Worm (Caenorhabditis elegans) whole organism, young adult: Measurements from ENCODE around the gene flp-23.

Experiments used
- B0019.2 ChIP-seq: fragments of 200-800 bp; sonication (Bioruptor generic); conservative IDR thresholded peaks from 2 replicates; pipeline ENCODE4 v1.3.6; 2022; ENCODE audit warnings: missing genetic modification reagents, missing genetic modification characterization, missing compliant biosample characterization
- B0261.1 ChIP-seq: sonication (generic microtip); optimal IDR thresholded peaks from 2 replicates; lab custom pipeline; 2016; ENCODE audit warnings: mild to moderate bottlenecking, missing genetic modification characterization, moderate library complexity, missing compliant biosample characterization
- D2030.7 ChIP-seq: fragments of 200-800 bp; sonication (Bioruptor generic); IDR thresholded peaks from 2 replicates; pipeline ENCODE4 v1.3.6; 2022; ENCODE audit warnings: missing genetic modification reagents, missing genetic modification characterization, missing compliant biosample characterization
- F37B4.10 ChIP-seq: fragments of 200-800 bp; sonication (Bioruptor generic); IDR thresholded peaks from 2 replicates; pipeline ENCODE4 v1.3.6; 2022; ENCODE audit warnings: missing genetic modification characterization, missing compliant biosample characterization
- F57C9.4 ChIP-seq: sonication (generic microtip); optimal IDR thresholded peaks from 2 replicates; lab custom pipeline; 2017; ENCODE audit warnings: mild to moderate bottlenecking, missing genetic modification characterization, missing compliant biosample characterization
- K11D2.4 ChIP-seq: fragments of 200-800 bp; sonication (Bioruptor generic); IDR thresholded peaks from 2 replicates; pipeline ENCODE4 v1.3.6; 2022; ENCODE audit warnings: missing genetic modification reagents, missing genetic modification characterization, missing compliant biosample characterization
- K12H6.12 ChIP-seq: fragments of 200-800 bp; sonication (Bioruptor generic); optimal IDR thresholded peaks from 2 replicates; lab custom pipeline; 2018; ENCODE audit warnings: mild to moderate bottlenecking, missing genetic modification characterization, missing compliant biosample characterization
- Y53F4B.3 ChIP-seq: fragments of 200-800 bp; sonication (Bioruptor generic); IDR thresholded peaks from 2 replicates; pipeline ENCODE4 v1.3.6; 2022; ENCODE audit warnings: missing genetic modification reagents, missing genetic modification characterization, missing compliant biosample characterization
- Y53G8AR.9 ChIP-seq: fragments of 200-800 bp; sonication (Bioruptor generic); conservative IDR thresholded peaks from 2 replicates; pipeline ENCODE4 v1.3.6; 2022; ENCODE audit warnings: missing genetic modification reagents, missing genetic modification characterization, missing compliant biosample characterization
- Y56A3A.18 ChIP-seq: fragments of 200-800 bp; sonication (Bioruptor generic); IDR thresholded peaks from 2 replicates; pipeline ENCODE4 v1.3.6; 2022; ENCODE audit warnings: missing genetic modification reagents, missing genetic modification characterization, missing compliant biosample characterization
- Y67H2A.10 ChIP-seq: fragments of 200-800 bp; sonication (Bioruptor generic); conservative IDR thresholded peaks from 2 replicates; pipeline ENCODE4 v1.3.6; 2022; ENCODE audit warnings: missing genetic modification reagents, missing genetic modification characterization, missing compliant biosample characterization
- Y95B8A.8 ChIP-seq: fragments of 200-800 bp; sonication (Bioruptor generic); IDR thresholded peaks from 2 replicates; pipeline ENCODE4 v1.3.6; 2022; ENCODE audit warnings: missing genetic modification reagents, missing genetic modification characterization, missing compliant biosample characterization
- atf-7 ChIP-seq: sonication (generic microtip); optimal IDR thresholded peaks from 2 replicates; lab custom pipeline; 2017; ENCODE audit warnings: mild to moderate bottlenecking, missing genetic modification characterization, missing compliant biosample characterization
- attf-3 ChIP-seq: fragments of 200-800 bp; sonication (Bioruptor generic); conservative IDR thresholded peaks from 2 replicates; pipeline ENCODE4 v1.3.6; 2022; ENCODE audit warnings: missing genetic modification reagents, missing genetic modification characterization, missing compliant biosample characterization
- attf-5 ChIP-seq: fragments of 200-800 bp; sonication (Bioruptor generic); optimal IDR thresholded peaks from 2 replicates; lab custom pipeline; 2018; ENCODE audit warnings: mild to moderate bottlenecking, missing genetic modification characterization, missing compliant biosample characterization
- cebp-2 ChIP-seq: fragments of 200-800 bp; sonication (Bioruptor generic); IDR thresholded peaks from 2 replicates; pipeline ENCODE4 v1.3.6; 2022; ENCODE audit warnings: missing genetic modification characterization, missing compliant biosample characterization
- ceh-27 ChIP-seq: fragments of 200-800 bp; sonication (Bioruptor generic); optimal IDR thresholded peaks from 2 replicates; lab custom pipeline; 2018; ENCODE audit warnings: mild to moderate bottlenecking, missing genetic modification characterization, moderate library complexity, missing compliant biosample characterization
- chd-7 ChIP-seq: sonication (generic microtip); optimal IDR thresholded peaks from 2 replicates; lab custom pipeline; 2016; ENCODE audit warnings: mild to moderate bottlenecking, missing genetic modification characterization, moderate library complexity, missing compliant biosample characterization
- dox-1 ChIP-seq: fragments of 200-800 bp; sonication (Bioruptor generic); IDR thresholded peaks from 2 replicates; pipeline ENCODE4 v1.3.6; 2022; ENCODE audit warnings: missing genetic modification reagents, missing genetic modification characterization, missing compliant biosample characterization
- dpl-1 ChIP-seq: fragments of 150-350 bp; optimal IDR thresholded peaks from 2 replicates; lab custom pipeline; 2014; ENCODE audit warnings: missing biosample characterization, missing genetic modification reagents, missing genetic modification characterization
- egrh-3 ChIP-seq: fragments of 200-800 bp; sonication (Bioruptor generic); IDR thresholded peaks from 2 replicates; pipeline ENCODE4 v1.3.6; 2022; ENCODE audit warnings: missing genetic modification reagents, missing genetic modification characterization, missing compliant biosample characterization
- ets-4 ChIP-seq: fragments of 200-800 bp; sonication (Bioruptor generic); optimal IDR thresholded peaks from 2 replicates; lab custom pipeline; 2018; ENCODE audit warnings: mild to moderate bottlenecking, missing genetic modification characterization, missing compliant biosample characterization
- hmg-1.2 ChIP-seq: fragments of 200-800 bp; sonication (Bioruptor generic); IDR thresholded peaks from 2 replicates; pipeline ENCODE4 v1.3.6; 2022; ENCODE audit warnings: missing genetic modification reagents, missing genetic modification characterization, missing compliant biosample characterization
- hmg-20 ChIP-seq: fragments of 200-800 bp; sonication (Bioruptor generic); IDR thresholded peaks from 2 replicates; pipeline ENCODE4 v1.3.6; 2022; ENCODE audit warnings: missing genetic modification reagents, missing genetic modification characterization, missing compliant biosample characterization
- lag-1 ChIP-seq: fragments of 200-800 bp; sonication (Bioruptor generic); IDR thresholded peaks from 2 replicates; pipeline ENCODE4 v1.3.6; 2022; ENCODE audit warnings: missing genetic modification reagents, missing genetic modification characterization, missing compliant biosample characterization
- let-526 ChIP-seq: fragments of 200-800 bp; sonication (Bioruptor generic); IDR thresholded peaks from 2 replicates; pipeline ENCODE4 v1.3.6; 2022; ENCODE audit warnings: missing genetic modification reagents, missing genetic modification characterization, missing compliant biosample characterization
- lin-26 ChIP-seq: fragments of 200-800 bp; sonication (Bioruptor generic); IDR thresholded peaks from 2 replicates; pipeline ENCODE4 v1.3.6; 2022; ENCODE audit warnings: missing genetic modification reagents, missing genetic modification characterization, missing compliant biosample characterization
- lin-35 ChIP-seq, 3 experiments: fragments of 150-350 bp in 2 of 3; sonication (generic microtip) in 1 of 3; optimal IDR thresholded peaks; 2 replicates each; lab custom pipeline; 2014 to 2018; ENCODE audit warnings: missing biosample characterization in 3 of 3, missing genetic modification characterization in 3 of 3, missing genetic modification reagents in 3 of 3
- lin-54 ChIP-seq: fragments of 200-800 bp; sonication (Bioruptor generic); optimal IDR thresholded peaks from 2 replicates; lab custom pipeline; 2018; ENCODE audit warnings: mild to moderate bottlenecking, missing genetic modification characterization, missing compliant biosample characterization
- lir-1 ChIP-seq: fragments of 200-800 bp; sonication (Bioruptor generic); conservative IDR thresholded peaks from 2 replicates; pipeline ENCODE4 v1.3.6; 2022; ENCODE audit warnings: missing genetic modification reagents, missing genetic modification characterization, missing compliant biosample characterization
- lsl-1 ChIP-seq: fragments of 200-800 bp; sonication (Bioruptor generic); optimal IDR thresholded peaks from 2 replicates; lab custom pipeline; 2018; ENCODE audit warnings: mild to moderate bottlenecking, missing genetic modification characterization, moderate library complexity, missing compliant biosample characterization
- madf-3 ChIP-seq: fragments of 200-800 bp; sonication (Bioruptor generic); IDR thresholded peaks from 2 replicates; pipeline ENCODE4 v1.3.6; 2022; ENCODE audit warnings: missing genetic modification reagents, missing genetic modification characterization, missing compliant biosample characterization
- madf-8 ChIP-seq: fragments of 200-800 bp; sonication (Bioruptor generic); conservative IDR thresholded peaks from 2 replicates; pipeline ENCODE4 v1.3.6; 2022; ENCODE audit warnings: missing genetic modification reagents, missing genetic modification characterization, missing compliant biosample characterization
- nfya-1 ChIP-seq: sonication (generic microtip); optimal IDR thresholded peaks from 2 replicates; lab custom pipeline; 2017; ENCODE audit warnings: antibody characterized with exemption, missing compliant biosample characterization, missing genetic modification characterization, borderline replicate concordance; ENCODE audit not compliant: insufficient read depth
- nfyb-1 ChIP-seq: fragments of 200-800 bp; sonication (Bioruptor generic); IDR thresholded peaks from 2 replicates; pipeline ENCODE4 v1.3.6; 2022; ENCODE audit warnings: missing genetic modification reagents, missing genetic modification characterization, missing compliant biosample characterization
- nhr-179 ChIP-seq: sonication (generic microtip); optimal IDR thresholded peaks from 2 replicates; lab custom pipeline; 2016; ENCODE audit warnings: mild to moderate bottlenecking, missing genetic modification characterization, missing compliant biosample characterization
- nhr-90 ChIP-seq: sonication (generic microtip); optimal IDR thresholded peaks from 2 replicates; lab custom pipeline; 2016; ENCODE audit warnings: missing genotype, mild to moderate bottlenecking, missing genetic modification characterization, missing compliant biosample characterization
- pbrm-1 ChIP-seq: fragments of 200-800 bp; sonication (Bioruptor generic); IDR thresholded peaks from 2 replicates; pipeline ENCODE4 v1.3.6; 2022; ENCODE audit warnings: missing genetic modification reagents, missing genetic modification characterization, missing compliant biosample characterization
- rec-8 ChIP-seq, 2 experiments: sonication (generic microtip); optimal IDR thresholded peaks; 2 replicates each; lab custom pipeline; 2016; ENCODE audit warnings: mild to moderate bottlenecking in 2 of 2, missing genetic modification characterization in 2 of 2, missing genetic modification reagents in 2 of 2, missing genotype in 2 of 2, missing biosample characterization in 1 of 2, missing compliant biosample characterization in 1 of 2, moderate library complexity in 1 of 2
- repo-1 ChIP-seq: sonication (generic microtip); optimal IDR thresholded peaks from 2 replicates; lab custom pipeline; 2017; ENCODE audit warnings: mild to moderate bottlenecking, missing genetic modification characterization, missing compliant biosample characterization
- sea-2 ChIP-seq: fragments of 200-800 bp; sonication (Bioruptor generic); IDR thresholded peaks from 2 replicates; pipeline ENCODE4 v1.3.6; 2022; ENCODE audit warnings: missing genetic modification characterization, missing compliant biosample characterization
- snpc-1.3 ChIP-seq: sonication (generic microtip); optimal IDR thresholded peaks from 2 replicates; lab custom pipeline; 2017; ENCODE audit warnings: missing genetic modification characterization, mild to moderate bottlenecking, missing compliant biosample characterization, antibody characterized with exemption, moderate library complexity, missing genotype, missing genetic modification reagents; ENCODE audit not compliant: insufficient read depth
- snpc-3.4 ChIP-seq: sonication (generic microtip); optimal IDR thresholded peaks from 2 replicates; lab custom pipeline; 2017; ENCODE audit warnings: missing genetic modification characterization, mild to moderate bottlenecking, missing compliant biosample characterization, antibody characterized with exemption, moderate library complexity, missing genotype, missing genetic modification reagents
- tbx-9 ChIP-seq: sonication (generic microtip); optimal IDR thresholded peaks from 2 replicates; lab custom pipeline; 2016; ENCODE audit warnings: borderline replicate concordance, missing genetic modification characterization, inconsistent platforms, missing compliant biosample characterization
- tlf-1 ChIP-seq: fragments of 200-800 bp; sonication (Bioruptor generic); optimal IDR thresholded peaks from 2 replicates; lab custom pipeline; 2018; ENCODE audit warnings: mild to moderate bottlenecking, missing genetic modification characterization, missing compliant biosample characterization
- zfh-2 ChIP-seq: fragments of 200-800 bp; sonication (Bioruptor generic); conservative IDR thresholded peaks from 2 replicates; pipeline ENCODE4 v1.3.6; 2022; ENCODE audit warnings: missing genetic modification reagents, missing genetic modification characterization, missing compliant biosample characterization
- ztf-18 ChIP-seq: sonication (generic microtip); optimal IDR thresholded peaks from 2 replicates; lab custom pipeline; 2016; ENCODE audit warnings: missing genotype, mild to moderate bottlenecking, missing genetic modification characterization, missing compliant biosample characterization
- ztf-3 ChIP-seq: fragments of 200-800 bp; sonication (Bioruptor generic); optimal IDR thresholded peaks from 2 replicates; lab custom pipeline; 2018; ENCODE audit warnings: mild to moderate bottlenecking, missing genetic modification characterization, missing compliant biosample characterization

Gene flp-23

ce11 chrIII:8650235-8650817 lies at the start of gene flp-23:
TSS of gene flp-23 (plus strand) at chrIII:8650767.
- TF ChIP-seq nhr-90 (tag; lab: Kevin White, UChicago) (peak; percentile 72), lsl-1 (no peak), dpl-1 (no peak), hmg-1.2 (GFP tag; lab: Robert Waterston, UW) (peak; percentile 50), snpc-1.3 (peak; percentile 13), Y67H2A.10 (GFP tag; lab: Robert Waterston, UW) (no peak), chd-7 (no peak), ets-4 (GFP tag; lab: Kevin White, UChicago) (no peak), K11D2.4 (GFP tag; lab: Robert Waterston, UW) (no peak), B0019.2 (no peak), madf-8 (GFP tag; lab: Robert Waterston, UW) (no peak), egrh-3 (GFP tag; lab: Robert Waterston, UW) (0 out of 2 replicates have a peak, but pooled peaks have one; percentile 9), let-526 (GFP tag; lab: Robert Waterston, UW) (no peak), ceh-27 (GFP tag; lab: Kevin White, UChicago) (no peak), atf-7 (tag; lab: Kevin White, UChicago) (no peak), nfyb-1 (0 out of 2 replicates have a peak, but pooled peaks have one; percentile 40), nfya-1 (tag; lab: Kevin White, UChicago) (no peak), cebp-2 (GFP tag; lab: Robert Waterston, UW) (no peak), Y53F4B.3 (GFP tag; lab: Robert Waterston, UW) (no peak), pbrm-1 (peak; percentile 45; the same call in 1 of the 2 replicates), zfh-2 (GFP tag; lab: Robert Waterston, UW) (no peak), D2030.7 (GFP tag; lab: Robert Waterston, UW) (peak; percentile 50; the same call in 1 of the 2 replicates), nhr-179 (tag; lab: Kevin White, UChicago) (no peak), rec-8 (tag; optimal IDR thresholded peaks at IDR 0.05; lab: Kevin White, UChicago) (peak in 1 of 2 experiments; percentile 54), attf-5 (GFP tag; lab: Kevin White, UChicago) (no peak), lin-35 (GFP tag; optimal IDR thresholded peaks at IDR 0.05; lab: Kevin White, UChicago) (no peak), lir-1 (GFP tag; lab: Robert Waterston, UW) (no peak), repo-1 (tag; lab: Kevin White, UChicago) (no peak), Y95B8A.8 (no peak), sea-2 (no peak), ztf-18 (tag; lab: Kevin White, UChicago) (peak; percentile 52), hmg-20 (GFP tag; lab: Robert Waterston, UW) (no peak), attf-3 (GFP tag; lab: Robert Waterston, UW) (0 out of 2 replicates have a peak, but pooled peaks have one; percentile 15), tbx-9 (tag; lab: Kevin White, UChicago) (no peak), F37B4.10 (GFP tag; lab: Robert Waterston, UW) (no peak), Y56A3A.18 (GFP tag; lab: Robert Waterston, UW) (no peak), F57C9.4 (tag; lab: Kevin White, UChicago) (no peak), snpc-3.4 (no peak), tlf-1 (GFP tag; lab: Kevin White, UChicago) (no peak), madf-3 (GFP tag; lab: Robert Waterston, UW) (no peak), B0261.1 (peak; percentile 76), K12H6.12 (tag; lab: Kevin White, UChicago) (no peak), ztf-3 (GFP tag; lab: Kevin White, UChicago) (no peak), Y53G8AR.9 (no peak), dox-1 (no peak), lag-1 (no peak), lin-26 (peak; percentile 72), lin-54 (GFP tag; lab: Kevin White, UChicago) (no peak)
